Fruit fly (Drosophila melanogaster) whole organism, embryonic: ENCODE results near the gene CG13833.

ENCODE experiments used
- Aef1 ChIP-seq: fragments of 200-800 bp; sonication (Bioruptor generic); IDR thresholded peaks from 3 replicates; pipeline ENCODE4 v1.3.6; 2022; ENCODE audit warnings: missing biosample characterization, missing genetic modification characterization
- Antp ChIP-seq: fragments of 200-800 bp; sonication (Bioruptor generic); optimal IDR thresholded peaks from 3 replicates; lab custom pipeline; 2016; ENCODE audit warnings: missing biosample characterization, missing genetic modification characterization
- B-H1 ChIP-seq: fragments of 200-800 bp; sonication (Bioruptor generic); IDR thresholded peaks from 3 replicates; pipeline ENCODE4 v1.3.6; 2022; ENCODE audit warnings: missing biosample characterization, missing genetic modification characterization
- Bgb ChIP-seq: fragments of 200-800 bp; sonication (Bioruptor generic); IDR thresholded peaks from 2 replicates; pipeline ENCODE4 v1.3.6; 2022; ENCODE audit warnings: missing biosample characterization, missing genetic modification characterization; ENCODE audit not compliant: partially characterized antibody
- Bteb2 ChIP-seq: fragments of 200-800 bp; sonication (Bioruptor generic); optimal IDR thresholded peaks from 2 replicates; lab custom pipeline; 2016; ENCODE audit warnings: missing biosample characterization, missing genetic modification characterization
- CG10462 ChIP-seq: fragments of 200-800 bp; sonication (Bioruptor generic); optimal IDR thresholded peaks from 2 replicates; lab custom pipeline; 2016; ENCODE audit warnings: missing biosample characterization, missing genetic modification characterization
- CG10979 ChIP-seq: fragments of 200-800 bp; sonication (Bioruptor generic); optimal IDR thresholded peaks from 2 replicates; lab custom pipeline; 2018; ENCODE audit warnings: missing biosample characterization, mild to moderate bottlenecking, missing genetic modification characterization, moderate library complexity
- CG12155 ChIP-seq: fragments of 200-800 bp; sonication (Bioruptor generic); optimal IDR thresholded peaks from 3 replicates; lab custom pipeline; 2016; ENCODE audit warnings: missing biosample characterization, missing genetic modification characterization
- CG12299 ChIP-seq: fragments of 200-800 bp; sonication (Bioruptor generic); optimal IDR thresholded peaks from 2 replicates; lab custom pipeline; 2018; ENCODE audit warnings: missing biosample characterization, mild to moderate bottlenecking, missing genetic modification characterization
- CG13123 ChIP-seq: fragments of 200-800 bp; sonication (Bioruptor generic); optimal IDR thresholded peaks from 2 replicates; lab custom pipeline; 2016; ENCODE audit warnings: missing biosample characterization, missing genetic modification characterization
- CG13287 ChIP-seq: fragments of 200-800 bp; sonication (Bioruptor generic); IDR thresholded peaks from 2 replicates; pipeline ENCODE4 v1.3.6; 2022; ENCODE audit warnings: missing biosample characterization, missing genetic modification characterization; ENCODE audit not compliant: partially characterized antibody
- CG13424 ChIP-seq: fragments of 200-800 bp; sonication (Bioruptor generic); optimal IDR thresholded peaks from 2 replicates; lab custom pipeline; 2019; ENCODE audit warnings: missing biosample characterization, mild to moderate bottlenecking, missing genetic modification characterization, moderate library complexity
- CG14014 ChIP-seq: fragments of 200-800 bp; sonication (Bioruptor generic); IDR thresholded peaks from 2 replicates; pipeline ENCODE4 v1.3.6; 2022; ENCODE audit warnings: missing biosample characterization, missing genetic modification characterization
- CG15011 ChIP-seq: fragments of 200-800 bp; sonication (Bioruptor generic); optimal IDR thresholded peaks from 3 replicates; lab custom pipeline; 2018; ENCODE audit warnings: missing biosample characterization, mild to moderate bottlenecking, missing genetic modification characterization
- CG17802 ChIP-seq: fragments of 200-800 bp; sonication (Bioruptor generic); optimal IDR thresholded peaks from 2 replicates; lab custom pipeline; 2018; ENCODE audit warnings: missing biosample characterization, mild to moderate bottlenecking, missing genetic modification characterization, moderate library complexity
- CG2120 ChIP-seq: fragments of 200-800 bp; sonication (Bioruptor generic); optimal IDR thresholded peaks from 3 replicates; lab custom pipeline; 2016; ENCODE audit warnings: missing biosample characterization, missing genetic modification characterization
- CG2678 ChIP-seq: fragments of 200-800 bp; sonication (Bioruptor generic); optimal IDR thresholded peaks from 3 replicates; lab custom pipeline; 2019; ENCODE audit warnings: missing biosample characterization, mild to moderate bottlenecking, missing genetic modification characterization, moderate library complexity
- CG32772 ChIP-seq: fragments of 200-800 bp; sonication (Bioruptor generic); IDR thresholded peaks from 2 replicates; pipeline ENCODE4 v1.3.6; 2022; ENCODE audit warnings: missing biosample characterization, missing genetic modification characterization
- CG3281 ChIP-seq: fragments of 200-800 bp; sonication (Bioruptor generic); optimal IDR thresholded peaks from 3 replicates; lab custom pipeline; 2017; ENCODE audit warnings: missing biosample characterization, mild to moderate bottlenecking, missing genetic modification characterization
- CG7786 ChIP-seq: fragments of 200-800 bp; sonication (Bioruptor generic); optimal IDR thresholded peaks from 2 replicates; lab custom pipeline; 2016; ENCODE audit warnings: missing biosample characterization, missing genetic modification characterization
- CG8944 ChIP-seq: fragments of 200-800 bp; sonication (Bioruptor generic); optimal IDR thresholded peaks from 3 replicates; lab custom pipeline; 2016; ENCODE audit warnings: missing biosample characterization, missing genetic modification characterization
- CG9817 ChIP-seq: fragments of 200-800 bp; sonication (Bioruptor generic); optimal IDR thresholded peaks from 2 replicates; lab custom pipeline; 2018; ENCODE audit warnings: missing biosample characterization, mild to moderate bottlenecking, missing genetic modification characterization, moderate library complexity
- CoRest ChIP-seq: fragments of 200-800 bp; sonication (Bioruptor generic); optimal IDR thresholded peaks from 3 replicates; lab custom pipeline; 2018; ENCODE audit warnings: missing biosample characterization, mild to moderate bottlenecking, missing genetic modification characterization, moderate library complexity
- D19A ChIP-seq: fragments of 200-800 bp; optimal IDR thresholded peaks from 3 replicates; lab custom pipeline; 2019; ENCODE audit warnings: missing biosample characterization, mild to moderate bottlenecking, missing genetic modification characterization, moderate library complexity
- Dbx ChIP-seq: fragments of 200-800 bp; sonication (Bioruptor generic); IDR thresholded peaks from 3 replicates; pipeline ENCODE4 v1.3.6; 2022; ENCODE audit warnings: missing biosample characterization, missing genetic modification characterization
- Dll ChIP-seq: fragments of 200-800 bp; sonication (Bioruptor generic); IDR thresholded peaks from 4 replicates; pipeline ENCODE4 v1.3.6; 2022; ENCODE audit warnings: missing biosample characterization, missing genetic modification characterization; ENCODE audit not compliant: partially characterized antibody
- Doc2 ChIP-seq: fragments of 200-800 bp; sonication (Bioruptor generic); IDR thresholded peaks from 2 replicates; pipeline ENCODE4 v1.3.6; 2022; ENCODE audit warnings: missing biosample characterization, missing genetic modification characterization
- Doc3 ChIP-seq: fragments of 200-800 bp; sonication (Bioruptor generic); IDR thresholded peaks from 3 replicates; pipeline ENCODE4 v1.3.6; 2022; ENCODE audit warnings: missing biosample characterization, missing genetic modification characterization; ENCODE audit not compliant: partially characterized antibody
- Hmx ChIP-seq: fragments of 200-800 bp; sonication (Bioruptor generic); optimal IDR thresholded peaks from 2 replicates; lab custom pipeline; 2016; ENCODE audit warnings: missing biosample characterization, missing genetic modification characterization
- Mrtf ChIP-seq: fragments of 200-800 bp; sonication (Bioruptor generic); IDR thresholded peaks from 3 replicates; pipeline ENCODE4 v1.3.6; 2022; ENCODE audit warnings: missing biosample characterization, missing genetic modification characterization
- Sin3A ChIP-seq: fragments of >200 bp; optimal IDR thresholded peaks from 2 replicates; lab custom pipeline; 2018
- Stat92E ChIP-seq, 3 experiments: fragments of >200 bp in 2 of 3; fragments of 200-800 bp in 1 of 3; sonication (Bioruptor generic) in 1 of 3; optimal IDR thresholded peaks; 2 replicates each; lab custom pipeline; 2017 to 2019; ENCODE audit warnings: missing biosample characterization in 3 of 3, missing genetic modification characterization in 3 of 3, mild to moderate bottlenecking in 1 of 3, moderate library complexity in 1 of 3
- Trl ChIP-seq, 3 experiments: fragments of >200 bp in 2 of 3; fragments of 200-800 bp in 1 of 3; sonication (Bioruptor generic) in 1 of 3; optimal IDR thresholded peaks; 2 replicates in 1 of 3; 3 replicates in 2 of 3; lab custom pipeline; 2016 to 2017; ENCODE audit warnings: missing biosample characterization in 1 of 3, missing genetic modification characterization in 1 of 3
- Vsx1 ChIP-seq: fragments of 200-800 bp; sonication (Bioruptor generic); optimal IDR thresholded peaks from 2 replicates; lab custom pipeline; 2017; ENCODE audit warnings: missing biosample characterization, mild to moderate bottlenecking, missing genetic modification characterization, missing genetic modification reagents
- cato ChIP-seq: fragments of 200-800 bp; sonication (Bioruptor generic); optimal IDR thresholded peaks from 2 replicates; lab custom pipeline; 2016; ENCODE audit warnings: missing biosample characterization, missing genetic modification characterization, borderline replicate concordance
- dysf ChIP-seq: fragments of 200-800 bp; sonication (Bioruptor generic); IDR thresholded peaks from 3 replicates; pipeline ENCODE4 v1.3.6; 2022; ENCODE audit warnings: missing biosample characterization, missing genetic modification characterization
- exex ChIP-seq: fragments of 200-800 bp; sonication (Bioruptor generic); optimal IDR thresholded peaks from 4 replicates; lab custom pipeline; 2018; ENCODE audit warnings: missing biosample characterization, mild to moderate bottlenecking, missing genetic modification characterization, moderate library complexity
- gem ChIP-seq: fragments of 200-800 bp; sonication (Bioruptor generic); optimal IDR thresholded peaks from 2 replicates; lab custom pipeline; 2019; ENCODE audit warnings: missing biosample characterization, mild to moderate bottlenecking, missing genetic modification characterization, moderate library complexity
- jigr1 ChIP-seq: fragments of 200-800 bp; sonication (Bioruptor generic); IDR thresholded peaks from 3 replicates; pipeline ENCODE4 v1.3.6; 2022; ENCODE audit warnings: missing biosample characterization, missing genetic modification characterization
- mam ChIP-seq: fragments of 200-800 bp; sonication (Bioruptor generic); optimal IDR thresholded peaks from 3 replicates; lab custom pipeline; 2016; ENCODE audit warnings: missing biosample characterization, missing genetic modification characterization
- otp ChIP-seq: fragments of 200-800 bp; sonication (Bioruptor generic); IDR thresholded peaks from 3 replicates; pipeline ENCODE4, ENCODE4 v1.3.6; 2022; ENCODE audit warnings: missing biosample characterization, missing genetic modification characterization
- pan ChIP-seq, 4 experiments: fragments of >200 bp in 3 of 4; fragments of 200-800 bp in 1 of 4; sonication (Bioruptor generic) in 1 of 4; optimal IDR thresholded peaks in 3 of 4; IDR thresholded peaks in 1 of 4; 2 replicates each; pipeline versions ENCODE4 v1.3.6 to Lab custom; 2017 to 2022; ENCODE audit warnings: missing biosample characterization in 2 of 4, missing genetic modification characterization in 2 of 4, mixed read lengths in 1 of 4
- pfk ChIP-seq: fragments of 200-800 bp; sonication (Bioruptor generic); optimal IDR thresholded peaks from 2 replicates; lab custom pipeline; 2018; ENCODE audit warnings: missing biosample characterization, mild to moderate bottlenecking, missing genetic modification characterization, moderate library complexity
- pros ChIP-seq: fragments of 200-800 bp; sonication (Bioruptor generic); optimal IDR thresholded peaks from 3 replicates; lab custom pipeline; 2019; ENCODE audit warnings: missing biosample characterization, mild to moderate bottlenecking, missing genetic modification characterization, moderate library complexity
- sr ChIP-seq: fragments of 200-800 bp; sonication (Bioruptor generic); IDR thresholded peaks from 3 replicates; pipeline ENCODE4 v1.3.6; 2022; ENCODE audit warnings: missing biosample characterization, missing genetic modification characterization
- stwl ChIP-seq: fragments of 200-800 bp; sonication (Bioruptor generic); optimal IDR thresholded peaks from 3 replicates; lab custom pipeline; 2018; ENCODE audit warnings: missing biosample characterization, mild to moderate bottlenecking, missing genetic modification characterization, moderate library complexity

CG13833 gene

DNA sequence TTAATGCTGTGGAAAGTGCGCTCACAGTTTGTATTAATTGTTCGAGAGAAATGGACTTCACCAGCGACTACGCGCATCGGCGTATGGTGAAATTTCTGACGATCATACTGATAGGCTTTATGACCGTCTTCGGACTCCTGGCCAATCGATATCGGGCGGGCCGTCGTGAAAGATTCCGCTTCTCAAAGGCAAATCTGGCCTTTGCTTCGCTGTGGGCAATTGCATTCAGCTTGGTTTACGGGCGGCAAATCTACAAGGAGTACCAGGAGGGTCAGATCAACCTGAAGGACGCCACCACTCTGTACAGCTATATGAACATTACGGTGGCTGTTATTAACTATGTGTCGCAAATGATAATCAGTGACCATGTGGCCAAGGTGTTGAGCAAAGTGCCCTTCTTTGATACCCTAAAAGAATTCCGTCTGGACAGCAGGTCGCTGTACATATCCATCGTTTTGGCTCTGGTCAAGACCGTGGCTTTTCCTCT lies 16.3 kb upstream of the CG13833 start, which contains the start of gene Gr94a:
Gene Gr94a (plus strand): TSS at position 51 of the 487 bp plus-strand sequence.
- TF ChIP-seq Vsx1 (GFP tag; lab: Kevin White, UChicago) (no peak), D19A (tag; lab: Kevin White, UChicago) (no peak), CG14014 (GFP tag; lab: Robert Waterston, UW) (no peak), Trl (optimal IDR thresholded peaks at IDR 0.05; lab: Kevin White, UChicago) (no peak), Trl (GFP tag; optimal IDR thresholded peaks at IDR 0.05; lab: Kevin White, UChicago) (no peak), CG8944 (GFP tag; lab: Kevin White, UChicago) (no peak), Aef1 (GFP tag; lab: Robert Waterston, UW) (no peak), jigr1 (GFP tag; lab: Robert Waterston, UW) (no peak)

DNA sequence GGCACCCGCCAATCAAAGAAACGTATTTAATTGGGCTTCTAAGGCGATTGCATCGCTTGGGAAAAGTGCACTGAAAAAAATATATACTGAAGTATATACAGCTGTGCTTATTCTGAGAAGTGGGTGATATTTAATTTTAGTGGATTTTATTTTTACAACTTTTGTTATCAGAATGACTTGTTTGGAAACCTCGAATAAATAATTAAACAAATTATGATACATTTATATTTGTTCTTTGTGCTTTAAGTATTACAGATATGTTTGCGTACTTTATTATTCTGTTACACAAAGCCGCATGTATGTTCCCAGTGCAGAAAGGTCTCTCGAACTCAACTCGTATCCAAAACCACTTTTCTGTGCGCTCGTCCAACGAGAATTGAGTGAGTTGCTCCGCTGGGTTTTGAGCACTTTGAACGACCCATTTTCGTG lies 13.3 kb upstream of the CG13833 start:
- peak; percentile 76 for TF ChIP-seq CG3281 (GFP tag; lab: Kevin White, UChicago)
- peak; percentile 63 for TF ChIP-seq CG14014 (GFP tag; lab: Robert Waterston, UW)
- TF ChIP-seq Doc3 (GFP tag; lab: Robert Waterston, UW), result no peak
- TF ChIP-seq pan (optimal IDR thresholded peaks at IDR 0.05; lab: Kevin White, UChicago), result no peak
- peak in 1 of 2 experiments; percentile 53 for TF ChIP-seq pan (GFP tag; optimal IDR thresholded peaks at IDR 0.05 in 1 of 2, IDR thresholded peaks at IDR 0.05 in 1 of 2)
- peak; percentile 52 for TF ChIP-seq cato (GFP tag; lab: Kevin White, UChicago)
- TF ChIP-seq CG12299 (tag; lab: Kevin White, UChicago), result peak; percentile 61
- TF ChIP-seq pfk (GFP tag; lab: Kevin White, UChicago), result no peak
- TF ChIP-seq CG15011 (GFP tag; lab: Kevin White, UChicago), result peak; percentile 40
- TF ChIP-seq pros (GFP tag; lab: Kevin White, UChicago), result peak; percentile 84
- no peak for TF ChIP-seq CG13123
- TF ChIP-seq dysf (GFP tag; lab: Robert Waterston, UW), result peak; percentile 86
- TF ChIP-seq CG13424 (tag; lab: Kevin White, UChicago), result peak; percentile 88
- peak; percentile 60 for TF ChIP-seq Bteb2
- TF ChIP-seq exex (tag; lab: Kevin White, UChicago), result peak; percentile 7
- peak; percentile 89 for TF ChIP-seq CoRest (tag; lab: Kevin White, UChicago)
- TF ChIP-seq CG8944 (GFP tag; lab: Kevin White, UChicago), result peak; percentile 7
- TF ChIP-seq CG17802 (tag; lab: Kevin White, UChicago), result peak; percentile 45
- TF ChIP-seq gem (tag; lab: Kevin White, UChicago), result peak; percentile 90
- peak; percentile 53; the same call in 1 of the 3 replicates for TF ChIP-seq Mrtf (GFP tag; lab: Robert Waterston, UW)
- peak; percentile 32 for TF ChIP-seq mam
- TF ChIP-seq Vsx1 (GFP tag; lab: Kevin White, UChicago), result peak; percentile 73
- peak; percentile 37 for TF ChIP-seq CG12155 (GFP tag; lab: Kevin White, UChicago)
- no peak for TF ChIP-seq Sin3A (lab: Kevin White, UChicago)
- TF ChIP-seq stwl (tag; lab: Kevin White, UChicago), result no peak
- no peak for TF ChIP-seq Bgb (GFP tag; lab: Robert Waterston, UW)
- TF ChIP-seq otp (GFP tag; lab: Robert Waterston, UW), result 0 out of 3 replicates have a peak, but pooled peaks have one; percentile 16
- TF ChIP-seq Stat92E (GFP tag; optimal IDR thresholded peaks at IDR 0.05; lab: Kevin White, UChicago), result peak in 1 of 3 experiments; percentile 32
- TF ChIP-seq Hmx (GFP tag; lab: Kevin White, UChicago), result peak; percentile 22
- TF ChIP-seq Antp, result peak; percentile 44
- no peak; the same call in 2 of the 3 replicates for TF ChIP-seq B-H1 (GFP tag; lab: Robert Waterston, UW)
- peak; percentile 44 for TF ChIP-seq CG10462 (GFP tag; lab: Kevin White, UChicago)
- peak; percentile 63 for TF ChIP-seq CG9817 (tag; lab: Kevin White, UChicago)
- peak; percentile 88 for TF ChIP-seq CG2678 (tag; lab: Kevin White, UChicago)
- TF ChIP-seq CG13287 (GFP tag; lab: Robert Waterston, UW), result no peak
- no peak for TF ChIP-seq Dbx (GFP tag; lab: Robert Waterston, UW)
- peak; percentile 61; the same call in 1 of the 3 replicates for TF ChIP-seq Aef1 (GFP tag; lab: Robert Waterston, UW)
- TF ChIP-seq Dll (GFP tag; lab: Robert Waterston, UW), result no peak
- TF ChIP-seq CG2120 (GFP tag; lab: Kevin White, UChicago), result peak; percentile 57
- peak; percentile 58 for TF ChIP-seq CG32772 (GFP tag; lab: Robert Waterston, UW)
- no peak for TF ChIP-seq Doc2 (GFP tag; lab: Robert Waterston, UW)
- peak; percentile 19 for TF ChIP-seq CG7786 (GFP tag; lab: Kevin White, UChicago)
- peak; percentile 85 for TF ChIP-seq CG10979 (tag; lab: Kevin White, UChicago)
- TF ChIP-seq sr (GFP tag; lab: Robert Waterston, UW), result no peak
